Worm (Caenorhabditis elegans) whole organism, L4/young adult: ENCODE measurements around the gene F14F9.2.

ENCODE experiments used
- W03F9.2 ChIP-seq: fragments of 150-350 bp; optimal IDR thresholded peaks from 2 replicates; lab custom pipeline; 2014; ENCODE audit warnings: missing biosample characterization, missing genetic modification characterization
- dao-5 ChIP-seq: sonication (generic microtip); optimal IDR thresholded peaks from 2 replicates; lab custom pipeline; 2016; ENCODE audit warnings: missing genotype, missing genetic modification characterization, moderate library complexity, missing compliant biosample characterization
- him-1 ChIP-seq: sonication (generic microtip); optimal IDR thresholded peaks from 2 replicates; lab custom pipeline; 2016; ENCODE audit warnings: missing genotype, missing genetic modification reagents, missing genetic modification characterization, missing compliant biosample characterization

DNA sequence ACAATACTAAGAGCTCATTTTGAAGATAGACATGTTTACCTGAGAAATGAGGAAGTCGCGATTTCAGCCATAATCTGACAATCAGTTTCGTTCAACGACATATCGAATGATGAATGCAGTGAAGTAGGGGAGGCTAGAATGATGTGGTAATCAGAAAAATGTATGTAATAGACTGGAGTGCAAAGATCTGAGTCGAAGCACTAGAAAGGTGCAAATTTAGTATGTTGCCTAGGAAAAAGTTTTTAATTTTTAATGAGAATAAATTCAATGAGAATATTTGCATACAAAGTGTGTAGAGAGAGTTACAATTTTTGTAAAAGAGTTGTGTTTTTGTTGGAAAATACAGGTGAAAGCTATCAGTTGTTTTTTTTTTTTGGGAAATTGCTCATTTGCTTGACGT lies 39.7 kb upstream of the F14F9.2 start, which contains the start of gene srab-2:
- TF ChIP-seq him-1 (tag; lab: Kevin White, UChicago), result no peak
- TF ChIP-seq W03F9.2 (tag; lab: Kevin White, UChicago), result no peak
- no peak for TF ChIP-seq dao-5 (tag; lab: Kevin White, UChicago)
